Fruit fly (Drosophila melanogaster) whole organism, prepupa: ENCODE measurements around the gene Reph.
A peak's percentile ranks its signal among the peaks of the same experiment; 100 is the strongest.

Experiments
- Blimp-1 ChIP-seq: fragments of 200-800 bp; sonication (Bioruptor generic); optimal IDR thresholded peaks from 3 replicates; lab custom pipeline; 2017; ENCODE audit warnings: missing biosample characterization, missing genetic modification characterization, mild to moderate bottlenecking, moderate library complexity, missing genetic modification reagents
- CG10631 ChIP-seq: fragments of 200-800 bp; sonication (Bioruptor generic); optimal IDR thresholded peaks from 2 replicates; lab custom pipeline; 2016; ENCODE audit warnings: missing biosample characterization, missing genetic modification characterization
- CG10669 ChIP-seq: fragments of 200-800 bp; sonication (Bioruptor generic); optimal IDR thresholded peaks from 3 replicates; lab custom pipeline; 2018; ENCODE audit warnings: missing biosample characterization, mild to moderate bottlenecking, missing genetic modification characterization, moderate library complexity
- CG11294 ChIP-seq: fragments of 200-800 bp; sonication (Bioruptor generic); IDR thresholded peaks from 2 replicates; pipeline ENCODE4 v1.3.6; 2022; ENCODE audit warnings: missing biosample characterization, missing genetic modification characterization
- CG11762 ChIP-seq: fragments of 200-800 bp; sonication (Bioruptor generic); optimal IDR thresholded peaks from 3 replicates; lab custom pipeline; 2016; ENCODE audit warnings: missing biosample characterization, missing genetic modification characterization; ENCODE audit not compliant: insufficient read depth
- CG11902 ChIP-seq: fragments of 200-800 bp; sonication (Bioruptor generic); optimal IDR thresholded peaks from 3 replicates; lab custom pipeline; 2016; ENCODE audit warnings: missing biosample characterization, missing genetic modification characterization
- CG15336 ChIP-seq: fragments of 200-800 bp; sonication (Bioruptor generic); IDR thresholded peaks from 2 replicates; pipeline ENCODE4 v1.3.6; 2022; ENCODE audit warnings: missing biosample characterization, missing genetic modification characterization
- CG1621 ChIP-seq: fragments of 200-800 bp; sonication (Bioruptor generic); optimal IDR thresholded peaks from 3 replicates; lab custom pipeline; 2018; ENCODE audit warnings: missing biosample characterization, mild to moderate bottlenecking, missing genetic modification characterization
- CG16779 ChIP-seq: fragments of 200-800 bp; sonication (Bioruptor generic); optimal IDR thresholded peaks from 3 replicates; lab custom pipeline; 2017; ENCODE audit warnings: missing biosample characterization, mild to moderate bottlenecking, missing genetic modification characterization
- CG3032 ChIP-seq: fragments of 200-800 bp; optimal IDR thresholded peaks from 2 replicates; lab custom pipeline; 2019; ENCODE audit warnings: missing biosample characterization, mild to moderate bottlenecking, missing genetic modification characterization, moderate library complexity
- CG32006 ChIP-seq: fragments of 200-800 bp; sonication (Bioruptor generic); optimal IDR thresholded peaks from 3 replicates; lab custom pipeline; 2017; ENCODE audit warnings: missing biosample characterization, mild to moderate bottlenecking, missing genetic modification characterization
- CG34406 ChIP-seq: fragments of 200-800 bp; sonication (Bioruptor generic); optimal IDR thresholded peaks from 3 replicates; lab custom pipeline; 2016; ENCODE audit warnings: missing biosample characterization, missing genetic modification characterization
- CG3919 ChIP-seq: fragments of 200-800 bp; sonication (Bioruptor generic); optimal IDR thresholded peaks from 3 replicates; lab custom pipeline; 2016; ENCODE audit warnings: missing biosample characterization, missing genetic modification characterization
- CG4318 ChIP-seq: fragments of 200-800 bp; sonication (Bioruptor generic); optimal IDR thresholded peaks from 3 replicates; lab custom pipeline; 2017; ENCODE audit warnings: missing biosample characterization, mild to moderate bottlenecking, missing genetic modification characterization
- CG6163 ChIP-seq: fragments of 200-800 bp; sonication (Bioruptor generic); IDR thresholded peaks from 3 replicates; pipeline ENCODE4 v1.3.6; 2022; ENCODE audit warnings: missing biosample characterization, missing genetic modification characterization
- CG6276 ChIP-seq: fragments of 200-800 bp; sonication (Bioruptor generic); optimal IDR thresholded peaks from 2 replicates; lab custom pipeline; 2017; ENCODE audit warnings: missing biosample characterization, mild to moderate bottlenecking, missing genetic modification characterization
- CG7368 ChIP-seq: fragments of 200-800 bp; sonication (Bioruptor generic); optimal IDR thresholded peaks from 3 replicates; lab custom pipeline; 2016; ENCODE audit warnings: missing biosample characterization, missing genetic modification characterization
- CG8119 ChIP-seq: fragments of 200-800 bp; sonication (Bioruptor generic); IDR thresholded peaks from 3 replicates; pipeline ENCODE4 v1.3.6; 2022; ENCODE audit warnings: missing biosample characterization, missing genetic modification characterization
- CG8319 ChIP-seq: fragments of 200-800 bp; sonication (Bioruptor generic); optimal IDR thresholded peaks from 3 replicates; lab custom pipeline; 2016; ENCODE audit warnings: missing biosample characterization, missing genetic modification characterization
- CG8632 ChIP-seq: fragments of 200-800 bp; sonication (Bioruptor generic); optimal IDR thresholded peaks from 3 replicates; lab custom pipeline; 2016; ENCODE audit warnings: missing biosample characterization, missing genetic modification characterization
- CG9139 ChIP-seq: fragments of 200-800 bp; sonication (Bioruptor generic); optimal IDR thresholded peaks from 3 replicates; lab custom pipeline; 2017; ENCODE audit warnings: missing biosample characterization, mild to moderate bottlenecking, missing genetic modification characterization
- Eip75B ChIP-seq: fragments of 200-800 bp; sonication (Bioruptor generic); optimal IDR thresholded peaks from 3 replicates; lab custom pipeline; 2016; ENCODE audit warnings: missing biosample characterization, missing genetic modification characterization
- Eip78C ChIP-seq: fragments of 200-800 bp; sonication (Bioruptor generic); peaks from one replicate; lab custom pipeline; 2016; ENCODE audit warnings: missing biosample characterization, missing genetic modification characterization
- Eip93F ChIP-seq: fragments of 200-800 bp; sonication (Bioruptor generic); optimal IDR thresholded peaks from 2 replicates; lab custom pipeline; 2016; ENCODE audit warnings: missing biosample characterization, mild to moderate bottlenecking, missing genetic modification characterization
- Ets21C ChIP-seq: fragments of 200-800 bp; sonication (Bioruptor generic); optimal IDR thresholded peaks from 3 replicates; lab custom pipeline; 2016; ENCODE audit warnings: missing biosample characterization, missing genetic modification characterization
- Gug ChIP-seq: fragments of 200-800 bp; sonication (Bioruptor generic); IDR thresholded peaks from 2 replicates; pipeline ENCODE4 v1.3.6; 2022; ENCODE audit warnings: missing biosample characterization, missing genetic modification characterization
- Hr38 ChIP-seq: sonication (Bioruptor generic); optimal IDR thresholded peaks from 2 replicates; lab custom pipeline; 2016; ENCODE audit warnings: missing biosample characterization, missing genetic modification characterization
- Hr4 ChIP-seq: fragments of 200-800 bp; sonication (Bioruptor generic); optimal IDR thresholded peaks from 3 replicates; lab custom pipeline; 2016; ENCODE audit warnings: missing biosample characterization, missing genetic modification characterization
- Lpt ChIP-seq: fragments of 200-800 bp; sonication (Bioruptor generic); optimal IDR thresholded peaks from 3 replicates; lab custom pipeline; 2016; ENCODE audit warnings: missing biosample characterization, missing genetic modification characterization
- Met ChIP-seq: fragments of 200-800 bp; sonication (Bioruptor generic); optimal IDR thresholded peaks from 3 replicates; lab custom pipeline; 2016; ENCODE audit warnings: missing biosample characterization, missing genetic modification characterization
- OdsH ChIP-seq: fragments of 200-800 bp; sonication (Bioruptor generic); optimal IDR thresholded peaks from 3 replicates; lab custom pipeline; 2016; ENCODE audit warnings: missing biosample characterization, missing genetic modification characterization
- Smox ChIP-seq: fragments of 200-800 bp; sonication (Bioruptor generic); optimal IDR thresholded peaks from 3 replicates; lab custom pipeline; 2016; ENCODE audit warnings: missing biosample characterization, missing genetic modification characterization
- Sox102F ChIP-seq: fragments of 200-800 bp; sonication (Bioruptor generic); optimal IDR thresholded peaks from 2 replicates; lab custom pipeline; 2016; ENCODE audit warnings: missing biosample characterization, mild to moderate bottlenecking, missing genetic modification characterization
- Sox14 ChIP-seq: fragments of 200-800 bp; sonication (Bioruptor generic); optimal IDR thresholded peaks from 3 replicates; lab custom pipeline; 2016; ENCODE audit warnings: missing biosample characterization, missing genetic modification characterization
- cyc ChIP-seq: fragments of 200-800 bp; sonication (Bioruptor generic); optimal IDR thresholded peaks from 3 replicates; lab custom pipeline; 2016; ENCODE audit warnings: missing biosample characterization, missing genetic modification characterization
- dac ChIP-seq: fragments of 200-800 bp; sonication (Bioruptor generic); optimal IDR thresholded peaks from 2 replicates; lab custom pipeline; 2017; ENCODE audit warnings: missing biosample characterization, mild to moderate bottlenecking, missing genetic modification characterization
- dsx ChIP-seq: fragments of 200-800 bp; optimal IDR thresholded peaks from 3 replicates; lab custom pipeline; 2019; ENCODE audit warnings: missing biosample characterization, mild to moderate bottlenecking, missing genetic modification characterization, moderate library complexity; ENCODE audit not compliant: poor library complexity, severe bottlenecking
- eg ChIP-seq: fragments of 200-800 bp; sonication (Bioruptor generic); IDR thresholded peaks from 3 replicates; pipeline ENCODE4 v1.3.6; 2022; ENCODE audit warnings: missing biosample characterization, missing genetic modification characterization
- esn ChIP-seq: fragments of 200-800 bp; sonication (Bioruptor generic); optimal IDR thresholded peaks from 2 replicates; lab custom pipeline; 2016; ENCODE audit warnings: missing biosample characterization, mild to moderate bottlenecking, missing genetic modification characterization, moderate library complexity
- fd59A ChIP-seq: fragments of 200-800 bp; sonication (Bioruptor generic); optimal IDR thresholded peaks from 2 replicates; lab custom pipeline; 2017; ENCODE audit warnings: missing biosample characterization, mild to moderate bottlenecking, missing genetic modification characterization, missing genetic modification reagents
- fd85E ChIP-seq: fragments of 200-800 bp; sonication (Bioruptor generic); optimal IDR thresholded peaks from 3 replicates; lab custom pipeline; 2016; ENCODE audit warnings: missing biosample characterization, missing genetic modification characterization
- fkh ChIP-seq: fragments of 200-800 bp; sonication (Bioruptor generic); optimal IDR thresholded peaks from 3 replicates; lab custom pipeline; 2017; ENCODE audit warnings: missing biosample characterization, mild to moderate bottlenecking, missing genetic modification characterization, moderate library complexity
- net ChIP-seq: fragments of 200-800 bp; sonication (Bioruptor generic); optimal IDR thresholded peaks from 3 replicates; lab custom pipeline; 2016; ENCODE audit warnings: missing biosample characterization, missing genetic modification characterization
- pdm3 ChIP-seq: fragments of 200-800 bp; sonication (Bioruptor generic); optimal IDR thresholded peaks from 3 replicates; lab custom pipeline; 2016; ENCODE audit warnings: missing biosample characterization, missing genetic modification characterization
- salr ChIP-seq, 2 experiments: fragments of 200-800 bp; sonication (Bioruptor generic); optimal IDR thresholded peaks; 3 replicates each; lab custom pipeline; 2016 to 2018; ENCODE audit warnings: missing biosample characterization in 2 of 2, missing genetic modification characterization in 2 of 2, mild to moderate bottlenecking in 1 of 2
- spab ChIP-seq: fragments of 200-800 bp; sonication (Bioruptor generic); optimal IDR thresholded peaks from 2 replicates; lab custom pipeline; 2017; ENCODE audit warnings: missing biosample characterization, mild to moderate bottlenecking, missing genetic modification characterization, missing genetic modification reagents
- ss ChIP-seq, 2 experiments: fragments of 200-800 bp; sonication (Bioruptor generic); optimal IDR thresholded peaks; 2 replicates in 1 of 2; 3 replicates in 1 of 2; lab custom pipeline; 2017 to 2018; ENCODE audit warnings: mild to moderate bottlenecking in 2 of 2, missing biosample characterization in 2 of 2, missing genetic modification characterization in 2 of 2, moderate library complexity in 1 of 2
- topi ChIP-seq: fragments of 200-800 bp; sonication (Bioruptor generic); optimal IDR thresholded peaks from 3 replicates; lab custom pipeline; 2016; ENCODE audit warnings: missing biosample characterization, missing genetic modification characterization

The Reph gene

DNA sequence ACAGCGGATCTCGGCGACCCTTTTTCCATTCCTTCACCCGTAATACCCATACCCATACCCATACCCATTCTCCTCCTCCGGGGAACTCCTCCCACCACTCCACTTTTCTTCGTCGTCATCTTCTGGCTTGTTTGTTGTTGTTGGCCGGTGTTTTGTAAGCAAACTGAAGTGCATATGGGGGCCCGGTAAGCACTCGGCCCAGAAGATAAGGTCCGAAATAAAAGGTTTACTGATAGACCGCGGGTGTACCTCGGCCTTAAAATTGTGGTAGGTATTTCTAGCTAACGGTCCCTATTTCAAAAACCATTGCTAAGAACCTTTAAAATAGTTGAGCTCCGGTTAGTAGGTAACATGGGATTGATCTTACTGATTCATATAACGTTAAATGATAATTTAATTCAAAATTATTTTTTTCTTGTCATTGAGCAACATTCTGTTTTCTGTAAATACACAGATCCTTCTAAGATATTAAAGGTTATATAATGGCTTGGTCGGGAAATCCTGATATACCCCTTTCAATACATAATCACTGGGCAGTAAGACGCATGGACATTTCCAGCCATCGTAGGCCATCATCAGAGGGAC is 27.5 kb upstream of the Reph start (continued):
- TF ChIP-seq Sox102F (GFP tag; lab: Kevin White, UChicago) (peak; percentile 50), CG34406 (peak; percentile 51), CG9139 (no peak), Eip78C (GFP tag; lab: Kevin White, UChicago) (peak; percentile 91), dac (no peak), esn (GFP tag; lab: Kevin White, UChicago) (peak; percentile 41), CG6163 (peak; percentile 25; the same call in 2 of the 3 replicates), CG10631 (GFP tag; lab: Kevin White, UChicago) (peak; percentile 63)

DNA sequence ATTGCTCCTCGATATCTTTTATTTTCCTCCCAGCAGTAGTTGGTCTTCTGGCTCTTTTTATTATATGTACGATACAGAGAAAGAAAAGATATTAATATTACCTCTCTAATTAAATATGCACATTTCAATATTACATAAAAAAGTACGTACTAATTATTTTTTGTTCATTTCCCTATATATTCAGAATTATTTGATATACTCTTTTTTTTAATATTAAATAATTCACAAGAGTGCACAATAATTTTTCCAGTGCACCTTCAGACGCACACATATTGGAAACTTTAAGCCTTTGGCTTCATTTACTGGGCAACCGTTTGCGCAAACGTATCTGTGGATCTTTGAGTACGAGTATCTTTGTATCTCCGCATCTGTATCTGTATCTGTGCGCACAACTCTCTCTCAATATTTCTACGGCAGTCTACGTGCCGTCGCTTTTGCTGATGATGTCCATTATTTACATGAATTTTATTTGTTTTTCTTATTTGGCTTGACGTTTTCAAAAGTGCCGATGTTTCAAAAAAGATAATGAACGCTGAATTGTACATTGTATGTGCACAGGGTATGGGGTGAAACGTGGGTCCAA is 26.6 kb upstream of the Reph start:
- TF ChIP-seq fkh (GFP tag; lab: Kevin White, UChicago) (peak; percentile 83), Eip75B (GFP tag; lab: Kevin White, UChicago) (peak; percentile 73), Gug (peak; percentile 89), net (peak; percentile 78), CG8119 (GFP tag; lab: Robert Waterston, UW) (peak; percentile 95), Lpt (GFP tag; lab: Kevin White, UChicago) (peak; percentile 84), CG6163 (peak; percentile 89), CG8319 (GFP tag; lab: Kevin White, UChicago) (peak; percentile 57), CG4318 (GFP tag; lab: Kevin White, UChicago) (peak; percentile 71), CG8632 (GFP tag; lab: Kevin White, UChicago) (peak; percentile 90), CG7368 (GFP tag; lab: Kevin White, UChicago) (peak; percentile 47), CG3919 (peak; percentile 88), dsx (GFP tag; lab: Kevin White, UChicago) (peak; percentile 94), CG32006 (GFP tag; lab: Kevin White, UChicago) (peak; percentile 91), ss (GFP tag; optimal IDR thresholded peaks at IDR 0.05; lab: Kevin White, UChicago) (peak; percentile 87 to 92), CG3032 (peak; percentile 95), CG15336 (peak; percentile 94), Hr38 (GFP tag; lab: Kevin White, UChicago) (no peak), Blimp-1 (GFP tag; lab: Kevin White, UChicago) (peak; percentile 70), CG11294 (GFP tag; lab: Robert Waterston, UW) (peak; percentile 78), Ets21C (GFP tag; lab: Kevin White, UChicago) (peak; percentile 9), OdsH (GFP tag; lab: Kevin White, UChicago) (peak; percentile 84), eg (GFP tag; lab: Robert Waterston, UW) (peak; percentile 91), Smox (GFP tag; lab: Kevin White, UChicago) (peak; percentile 81), CG1621 (tag; lab: Kevin White, UChicago) (peak; percentile 68), CG11762 (GFP tag; lab: Kevin White, UChicago) (peak; percentile 82), Sox14 (GFP tag; lab: Kevin White, UChicago) (peak; percentile 53), Hr4 (GFP tag; lab: Kevin White, UChicago) (peak; percentile 78), spab (GFP tag; lab: Kevin White, UChicago) (peak; percentile 83), CG11902 (GFP tag; lab: Kevin White, UChicago) (peak; percentile 50), CG16779 (tag; lab: Kevin White, UChicago) (peak; percentile 58), salr (GFP tag; optimal IDR thresholded peaks at IDR 0.05; lab: Kevin White, UChicago) (peak; percentile 41 to 84), Met (peak; percentile 71), CG10631 (GFP tag; lab: Kevin White, UChicago) (peak; percentile 89), dac (peak; percentile 69), CG10669 (GFP tag; lab: Kevin White, UChicago) (peak; percentile 83), pdm3 (GFP tag; lab: Kevin White, UChicago) (peak; percentile 71), CG6276 (GFP tag; lab: Kevin White, UChicago) (peak; percentile 81), Sox102F (GFP tag; lab: Kevin White, UChicago) (peak; percentile 76), cyc (GFP tag; lab: Kevin White, UChicago) (peak; percentile 74), fd59A (GFP tag; lab: Kevin White, UChicago) (peak; percentile 75), Eip93F (GFP tag; lab: Kevin White, UChicago) (peak; percentile 42), fd85E (no peak), topi (GFP tag; lab: Kevin White, UChicago) (peak; percentile 61)
